Worm (Caenorhabditis elegans): ENCODE data around the gene ZK666.8.

- TF ChIP-seq klf-2 (GFP tag; conservative IDR thresholded peaks at IDR 0.05) (no peak), cog-1 (tag; optimal IDR thresholded peaks at IDR 0.05) (no peak), ztf-23 (GFP tag; IDR thresholded peaks at IDR 0.05) (no peak), ref-1 (GFP tag; conservative IDR thresholded peaks at IDR 0.05) (no peak), T22C8.4 (GFP tag; IDR thresholded peaks at IDR 0.05) (no peak), flt-1 (GFP tag; IDR thresholded peaks at IDR 0.05) (no peak)
Observed at ce11 chrII:10529218-10529751, 36.4 kb upstream of the ZK666.8 start.
